Fruit fly (Drosophila melanogaster) whole organism, wandering third instar larva: ENCODE data around the gene RpL27.

Source experiments
- Abd-B ChIP-seq: fragments of >200 bp; optimal IDR thresholded peaks from 2 replicates; lab custom pipeline; 2017; ENCODE audit warnings: missing biosample characterization, missing genetic modification characterization
- CG32264 ChIP-seq: fragments of 200-800 bp; sonication (Bioruptor generic); optimal IDR thresholded peaks from 2 replicates; lab custom pipeline; 2016; ENCODE audit warnings: missing biosample characterization, missing genetic modification characterization
- CrebA ChIP-seq: fragments of 200-800 bp; sonication (Bioruptor generic); optimal IDR thresholded peaks from 2 replicates; lab custom pipeline; 2016; ENCODE audit warnings: missing biosample characterization, mild to moderate bottlenecking, missing genetic modification characterization, borderline replicate concordance
- Dfd ChIP-seq: fragments of >200 bp; optimal IDR thresholded peaks from 2 replicates; lab custom pipeline; 2017; ENCODE audit warnings: missing biosample characterization, missing genetic modification characterization
- Dif ChIP-seq: fragments of 200-275, 200-300 bp; sonication (Bioruptor generic); optimal IDR thresholded peaks from 2 replicates; lab custom pipeline; 2018; ENCODE audit warnings: missing biosample characterization, missing genetic modification characterization; ENCODE audit not compliant: partially characterized antibody
- GATAd ChIP-seq: sonication (Bioruptor generic); optimal IDR thresholded peaks from 2 replicates; lab custom pipeline; 2016; ENCODE audit warnings: missing biosample characterization, missing genetic modification characterization
- HLH106 ChIP-seq: fragments of 200-800 bp; optimal IDR thresholded peaks from 3 replicates; lab custom pipeline; 2019; ENCODE audit warnings: missing biosample characterization, mild to moderate bottlenecking, missing genetic modification characterization, moderate library complexity
- Hnf4 ChIP-seq: fragments of 200-800 bp; sonication (Bioruptor generic); optimal IDR thresholded peaks from 2 replicates; lab custom pipeline; 2016; ENCODE audit warnings: missing biosample characterization, mild to moderate bottlenecking, missing genetic modification characterization
- Hr78 ChIP-seq: fragments of >200 bp; optimal IDR thresholded peaks from 2 replicates; lab custom pipeline; 2017; ENCODE audit warnings: missing biosample characterization, missing genetic modification characterization
- Hr83 ChIP-seq: fragments of 200-300 bp; sonication (Bioruptor generic); optimal IDR thresholded peaks from 2 replicates; lab custom pipeline; 2016; ENCODE audit warnings: missing biosample characterization, mild to moderate bottlenecking, missing genetic modification characterization, moderate library complexity; ENCODE audit not compliant: poor library complexity, severe bottlenecking
- Jra ChIP-seq: sonication (Bioruptor generic); optimal IDR thresholded peaks from 2 replicates; lab custom pipeline; 2016; ENCODE audit warnings: missing biosample characterization, missing genetic modification characterization
- Mio ChIP-seq: sonication (Bioruptor generic); optimal IDR thresholded peaks from 2 replicates; lab custom pipeline; 2016; ENCODE audit warnings: missing biosample characterization, missing genetic modification characterization
- Myc ChIP-seq: fragments of >200 bp; optimal IDR thresholded peaks from 2 replicates; lab custom pipeline; 2017
- N ChIP-seq: fragments of >200 bp; optimal IDR thresholded peaks from 2 replicates; lab custom pipeline; 2018; ENCODE audit warnings: missing biosample characterization, missing external identifiers, missing genetic modification characterization
- OdsH ChIP-seq: fragments of 200-800 bp; sonication (Bioruptor generic); optimal IDR thresholded peaks from 2 replicates; lab custom pipeline; 2016; ENCODE audit warnings: missing biosample characterization, mild to moderate bottlenecking, missing genetic modification characterization
- Rel ChIP-seq, 2 experiments: fragments of 200-800 bp; sonication (Bioruptor generic) in 1 of 2; optimal IDR thresholded peaks; 2 replicates in 1 of 2; 3 replicates in 1 of 2; lab custom pipeline; 2016 to 2019; ENCODE audit warnings: mild to moderate bottlenecking in 2 of 2, missing biosample characterization in 2 of 2, missing genetic modification characterization in 2 of 2, moderate library complexity in 1 of 2
- Sp1 ChIP-seq: fragments of 200-800 bp; sonication (Bioruptor generic); optimal IDR thresholded peaks from 3 replicates; lab custom pipeline; 2019; ENCODE audit warnings: missing biosample characterization, mild to moderate bottlenecking, missing genetic modification characterization, moderate library complexity
- Vsx2 ChIP-seq: fragments of 200-300, 225-300 bp; sonication (Bioruptor generic); optimal IDR thresholded peaks from 2 replicates; lab custom pipeline; 2018; ENCODE audit warnings: missing biosample characterization, missing genetic modification characterization; ENCODE audit not compliant: partially characterized antibody
- br ChIP-seq: fragments of 200-800 bp; sonication (Bioruptor generic); optimal IDR thresholded peaks from 2 replicates; lab custom pipeline; 2016; ENCODE audit warnings: missing biosample characterization, missing genetic modification characterization
- brk ChIP-seq: fragments of 200-800 bp; sonication (Bioruptor generic); optimal IDR thresholded peaks from 2 replicates; lab custom pipeline; 2016; ENCODE audit warnings: missing biosample characterization, mild to moderate bottlenecking, missing genetic modification characterization
- dl ChIP-seq, 2 experiments: fragments of 175-275, 200-275 bp in 1 of 2; fragments of 200-275 bp in 1 of 2; sonication (Bioruptor generic); optimal IDR thresholded peaks; lab custom pipeline; 2018; ENCODE audit warnings: mild to moderate bottlenecking in 2 of 2, missing biosample characterization in 2 of 2, missing genetic modification characterization in 2 of 2, moderate library complexity in 2 of 2; ENCODE audit not compliant: partially characterized antibody in 2 of 2, insufficient read depth in 1 of 2
- dmrt93B ChIP-seq: fragments of 200-800 bp; sonication (Bioruptor generic); optimal IDR thresholded peaks from 2 replicates; lab custom pipeline; 2018; ENCODE audit warnings: missing biosample characterization, mild to moderate bottlenecking, missing genetic modification characterization
- dsf ChIP-seq: sonication (Bioruptor generic); optimal IDR thresholded peaks from 2 replicates; lab custom pipeline; 2016; ENCODE audit warnings: missing biosample characterization, missing genetic modification characterization, borderline replicate concordance
- ey ChIP-seq: fragments of 200-800 bp; sonication (Bioruptor generic); optimal IDR thresholded peaks from 2 replicates; lab custom pipeline; 2016; ENCODE audit warnings: missing biosample characterization, missing genetic modification characterization
- foxo ChIP-seq, 2 experiments: fragments of 200-800 bp; sonication (Bioruptor generic); optimal IDR thresholded peaks; 2 replicates in 1 of 2; 3 replicates in 1 of 2; lab custom pipeline; 2016 to 2017; ENCODE audit warnings: missing biosample characterization in 2 of 2, missing genetic modification characterization in 2 of 2
- fru ChIP-seq: fragments of 200-800 bp; sonication (Bioruptor generic); optimal IDR thresholded peaks from 3 replicates; lab custom pipeline; 2016; ENCODE audit warnings: missing biosample characterization, mild to moderate bottlenecking, missing genetic modification characterization
- h ChIP-seq: fragments of 200-800 bp; sonication (Bioruptor generic); optimal IDR thresholded peaks from 3 replicates; lab custom pipeline; 2016; ENCODE audit warnings: missing biosample characterization, mild to moderate bottlenecking, missing genetic modification characterization
- jim ChIP-seq: fragments of 175-275, 200-325 bp; sonication (Bioruptor generic); optimal IDR thresholded peaks from 2 replicates; lab custom pipeline; 2016; ENCODE audit warnings: missing biosample characterization, mild to moderate bottlenecking, missing genetic modification characterization
- lola ChIP-seq: fragments of >200 bp; optimal IDR thresholded peaks from 2 replicates; lab custom pipeline; 2017; ENCODE audit warnings: missing biosample characterization, missing genetic modification characterization
- pan ChIP-seq: fragments of >200 bp; optimal IDR thresholded peaks from 2 replicates; lab custom pipeline; 2017
- psq ChIP-seq: fragments of 200-800 bp; sonication (Bioruptor generic); optimal IDR thresholded peaks from 3 replicates; lab custom pipeline; 2017; ENCODE audit warnings: missing biosample characterization, mild to moderate bottlenecking, missing genetic modification characterization, moderate library complexity
- rgr ChIP-seq: fragments of 200-800 bp; sonication (Bioruptor generic); optimal IDR thresholded peaks from 3 replicates; lab custom pipeline; 2016; ENCODE audit warnings: missing biosample characterization, mild to moderate bottlenecking, missing genetic modification characterization
- sage ChIP-seq: fragments of 200-800 bp; sonication (Bioruptor generic); optimal IDR thresholded peaks from 2 replicates; lab custom pipeline; 2016; ENCODE audit warnings: missing biosample characterization, mild to moderate bottlenecking, missing genetic modification characterization
- sv ChIP-seq: fragments of 200-800 bp; sonication (Bioruptor generic); optimal IDR thresholded peaks from 3 replicates; lab custom pipeline; 2016; ENCODE audit warnings: missing biosample characterization, missing genetic modification characterization
- tai ChIP-seq: sonication (Bioruptor generic); optimal IDR thresholded peaks from 2 replicates; lab custom pipeline; 2016; ENCODE audit warnings: missing biosample characterization, missing genetic modification characterization
- usp ChIP-seq: fragments of >200 bp; optimal IDR thresholded peaks from 2 replicates; lab custom pipeline; 2017; ENCODE audit warnings: missing biosample characterization, missing genetic modification characterization
- woc ChIP-seq: sonication (Bioruptor generic); optimal IDR thresholded peaks from 2 replicates; lab custom pipeline; 2016; ENCODE audit warnings: missing biosample characterization, mild to moderate bottlenecking, missing genetic modification characterization

RpL27 gene

DNA sequence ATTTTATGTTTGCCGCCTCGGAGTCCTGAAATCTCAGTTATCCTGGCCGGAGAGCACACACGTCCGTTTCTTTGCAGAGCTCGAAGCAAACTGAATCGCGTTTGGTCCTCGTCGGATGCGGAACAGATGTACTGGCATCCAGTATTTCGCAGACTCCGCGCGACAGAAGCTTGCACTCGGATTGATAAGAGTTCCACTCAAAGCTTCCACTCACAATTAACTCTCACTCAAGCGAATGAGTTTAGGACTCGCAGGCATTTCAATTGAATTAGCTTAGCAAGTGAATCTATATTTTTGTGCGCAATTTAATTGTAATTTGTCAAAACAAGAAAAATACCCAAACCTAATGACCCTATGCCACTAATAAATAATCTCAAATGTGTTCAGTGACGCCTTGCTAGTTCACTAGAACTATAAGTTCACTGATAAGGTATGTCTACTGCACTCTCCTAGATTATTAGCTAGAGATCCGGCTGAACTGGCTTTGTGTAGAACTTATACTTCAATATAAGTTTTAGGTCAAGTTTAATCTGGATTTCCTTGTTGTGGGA is 35.2 kb upstream of the RpL27 start:
- TF ChIP-seq jim = no peak
- TF ChIP-seq lola = no peak
- no peak for TF ChIP-seq Myc (lab: Kevin White, UChicago)
- no peak for TF ChIP-seq Jra
- no peak for TF ChIP-seq dmrt93B (GFP tag; lab: Kevin White, UChicago)
- TF ChIP-seq Dif (GFP tag; lab: Kevin White, UChicago) = no peak
- no peak for TF ChIP-seq psq (GFP tag; lab: Kevin White, UChicago)
- no peak for TF ChIP-seq HLH106
- TF ChIP-seq, all 38 proteins: peak for 0

dm6 chr3R:25694167-25694689 is 9.4 kb upstream of the RpL27 start:
- TF ChIP-seq Rel (GFP tag; optimal IDR thresholded peaks at IDR 0.05; lab: Kevin White, UChicago) (no peak), Rel (tag; optimal IDR thresholded peaks at IDR 0.05; lab: Kevin White, UChicago) (no peak), Hnf4 (GFP tag; lab: Kevin White, UChicago) (no peak), GATAd (GFP tag; lab: Kevin White, UChicago) (no peak), psq (GFP tag; lab: Kevin White, UChicago) (no peak), woc (no peak), sv (no peak), Sp1 (GFP tag; lab: Kevin White, UChicago) (no peak), dl (GFP tag; optimal IDR thresholded peaks at IDR 0.05; lab: Kevin White, UChicago; ENCODE audit: insufficient read depth in 1 of 2, partially characterized antibody in 2 of 2) (no peak)
- TF ChIP-seq, all 38 proteins: peak for 0

DNA sequence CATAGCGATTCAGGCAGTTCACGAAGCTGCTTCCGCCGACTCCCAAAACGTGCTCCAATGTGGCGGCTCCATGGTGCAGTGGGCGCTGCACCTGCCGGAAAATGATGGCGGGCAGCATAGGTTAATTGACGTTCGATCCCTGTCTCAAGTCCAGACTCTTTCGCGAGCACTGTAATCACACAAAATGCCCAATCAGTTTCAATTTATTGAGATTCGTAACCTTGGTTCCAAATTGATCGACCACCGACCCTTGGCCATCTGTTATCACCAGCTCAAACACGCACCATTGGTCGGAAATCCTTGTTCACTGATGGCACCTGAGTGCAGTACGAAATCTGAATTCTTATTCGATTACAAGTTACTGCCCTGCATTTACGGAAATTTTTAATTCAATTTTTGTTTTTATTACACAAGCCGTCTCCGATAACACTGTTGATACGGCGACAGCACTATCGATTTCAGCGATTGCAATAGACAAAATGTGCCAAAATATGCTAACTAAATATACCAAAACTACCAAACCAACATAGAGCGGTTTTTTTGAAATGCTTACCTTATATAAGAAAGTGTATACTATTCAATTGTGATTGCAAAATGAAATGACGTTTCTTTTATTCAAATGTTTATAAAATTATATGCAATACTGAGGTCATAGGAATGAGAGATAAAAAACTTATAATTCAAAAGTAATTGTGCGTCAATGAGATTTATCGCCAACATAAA is 2.0 kb upstream of the RpL27 start, which contains the start of gene CLS:
TSS of gene CLS (minus strand) at position 673 of the 723 bp plus-strand sequence.
- TF ChIP-seq br (GFP tag; lab: Kevin White, UChicago) = no peak
- no peak for TF ChIP-seq woc
- no peak for TF ChIP-seq Dfd (GFP tag; lab: Kevin White, UChicago)
- no peak for TF ChIP-seq Hr78
- no peak for TF ChIP-seq GATAd (GFP tag; lab: Kevin White, UChicago)
- TF ChIP-seq Myc (lab: Kevin White, UChicago) = no peak
- TF ChIP-seq dl (GFP tag; optimal IDR thresholded peaks at IDR 0.05; lab: Kevin White, UChicago; ENCODE audit: insufficient read depth in 1 of 2, partially characterized antibody in 2 of 2) = no peak
- TF ChIP-seq Abd-B (GFP tag; lab: Kevin White, UChicago) = no peak
- no peak for TF ChIP-seq dsf (GFP tag; lab: Kevin White, UChicago)

dm6 chr3R:25680528-25680927 is 4.3 kb downstream of the RpL27 start, which contains the start of the genes CG4743 and Idh3g:
Gene CG4743, minus strand, starts transcription at chr3R:25680550.
Gene Idh3g, plus strand, starts transcription at chr3R:25680845.
- TF ChIP-seq HLH106 (peak; percentile 98), pan (lab: Kevin White, UChicago) (no peak), OdsH (GFP tag; lab: Kevin White, UChicago) (peak; percentile 96), N (GFP tag; lab: Kevin White, UChicago) (no peak), ey (GFP tag; lab: Kevin White, UChicago) (peak; percentile 87), fru (GFP tag; lab: Kevin White, UChicago) (peak; percentile 91), Hnf4 (GFP tag; lab: Kevin White, UChicago) (peak; percentile 94), jim (no peak), Hr78 (no peak), woc (peak; percentile 85), CrebA (no peak), Jra (peak; percentile 85), Mio (peak; percentile 13), GATAd (GFP tag; lab: Kevin White, UChicago) (peak; percentile 83), foxo (GFP tag; optimal IDR thresholded peaks at IDR 0.05; lab: Kevin White, UChicago) (peak in 1 of 2 experiments; percentile 97), Sp1 (GFP tag; lab: Kevin White, UChicago) (peak; percentile 98), brk (GFP tag; lab: Kevin White, UChicago) (peak; percentile 93), Hr83 (no peak), Dif (GFP tag; lab: Kevin White, UChicago) (no peak), br (GFP tag; lab: Kevin White, UChicago) (peak; percentile 90), dsf (GFP tag; lab: Kevin White, UChicago) (peak; percentile 86), CG32264 (GFP tag; lab: Kevin White, UChicago) (no peak), h (GFP tag; lab: Kevin White, UChicago) (peak; percentile 95), dl (GFP tag; optimal IDR thresholded peaks at IDR 0.05; lab: Kevin White, UChicago; ENCODE audit: insufficient read depth in 1 of 2, partially characterized antibody in 2 of 2) (no peak), Rel (GFP tag; optimal IDR thresholded peaks at IDR 0.05; lab: Kevin White, UChicago) (no peak), Rel (tag; optimal IDR thresholded peaks at IDR 0.05; lab: Kevin White, UChicago) (peak; percentile 91), sage (GFP tag; lab: Kevin White, UChicago) (peak; percentile 93), Dfd (GFP tag; lab: Kevin White, UChicago) (no peak), usp (no peak), dmrt93B (GFP tag; lab: Kevin White, UChicago) (peak; percentile 85), Myc (lab: Kevin White, UChicago) (no peak), rgr (GFP tag; lab: Kevin White, UChicago) (peak; percentile 97), tai (GFP tag; lab: Kevin White, UChicago) (no peak), lola (no peak), sv (peak; percentile 91), psq (GFP tag; lab: Kevin White, UChicago) (peak; percentile 93), Abd-B (GFP tag; lab: Kevin White, UChicago) (no peak), Vsx2 (GFP tag; lab: Kevin White, UChicago) (no peak)
